Worm (Caenorhabditis elegans) whole organism, late embryonic: Measurements from ENCODE around the gene taf-13.
A peak's percentile ranks its signal among the peaks of the same experiment; 100 is the strongest.

ENCODE experiments used
- T23F11.4 ChIP-seq: fragments of 200-800 bp; sonication (Bioruptor generic); optimal IDR thresholded peaks from 2 replicates; lab custom pipeline; 2018; ENCODE audit warnings: mild to moderate bottlenecking, missing genetic modification characterization, missing compliant biosample characterization
- ceh-2 ChIP-seq: sonication (generic microtip); optimal IDR thresholded peaks from 2 replicates; lab custom pipeline; 2016; ENCODE audit warnings: missing genotype, missing genetic modification characterization, missing compliant biosample characterization
- ceh-30 ChIP-seq: fragments of 150-350 bp; optimal IDR thresholded peaks from 2 replicates; lab custom pipeline; 2014; ENCODE audit warnings: missing biosample characterization, missing genetic modification characterization
- dmd-4 ChIP-seq: sonication (generic microtip); optimal IDR thresholded peaks from 2 replicates; lab custom pipeline; 2016; ENCODE audit warnings: borderline replicate concordance, missing genetic modification characterization, missing compliant biosample characterization
- lin-11 ChIP-seq: fragments of 200-800 bp; sonication (Bioruptor generic); optimal IDR thresholded peaks from 2 replicates; lab custom pipeline; 2018; ENCODE audit warnings: mild to moderate bottlenecking, missing genetic modification characterization, missing compliant biosample characterization
- pat-9 ChIP-seq: fragments of 200-800 bp; sonication (Bioruptor generic); optimal IDR thresholded peaks from 2 replicates; lab custom pipeline; 2018; ENCODE audit warnings: mild to moderate bottlenecking, missing genetic modification characterization, moderate library complexity, missing compliant biosample characterization
- unc-55 ChIP-seq: sonication (generic microtip); optimal IDR thresholded peaks from 2 replicates; lab custom pipeline; 2017; ENCODE audit warnings: missing biosample characterization, missing genetic modification reagents, missing genetic modification characterization

DNA sequence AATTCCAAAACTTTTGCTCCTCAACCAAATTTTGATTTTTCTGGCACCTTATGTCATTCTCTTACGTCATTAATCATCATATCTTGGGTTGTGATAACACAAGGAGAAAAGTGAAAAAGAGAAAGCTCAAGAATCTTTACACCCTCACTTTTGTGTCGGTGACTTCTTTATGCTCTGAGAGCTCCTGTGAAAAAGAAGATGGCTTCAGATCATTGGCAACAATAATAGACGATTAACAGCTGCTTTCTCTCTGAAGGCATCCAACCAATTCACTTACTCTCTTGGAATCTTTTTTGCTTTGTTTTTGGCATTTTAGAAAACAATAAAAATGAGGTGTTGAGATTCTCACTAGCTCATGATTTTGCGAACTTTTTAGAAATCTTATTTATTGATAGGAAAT, 35.9 kb downstream of the taf-13 start:
- no peak for TF ChIP-seq T23F11.4 (GFP tag; lab: Kevin White, UChicago)
- TF ChIP-seq pat-9 (tag; lab: Kevin White, UChicago), result no peak
- no peak for TF ChIP-seq lin-11 (tag; lab: Kevin White, UChicago)
- no peak for TF ChIP-seq ceh-30 (tag; lab: Kevin White, UChicago)
- no peak for TF ChIP-seq dmd-4 (tag; lab: Kevin White, UChicago)
- TF ChIP-seq unc-55 (GFP tag; lab: Kevin White, UChicago), result peak; percentile 13
- TF ChIP-seq ceh-2 (tag; lab: Kevin White, UChicago), result no peak
